Worm (Caenorhabditis elegans) whole organism, L3 larva: Measurements from ENCODE around the gene snb-2.
A peak's percentile ranks its signal among the peaks of the same experiment; 100 is the strongest.

ENCODE experiments used
- R02D3.7 ChIP-seq: fragments of 150-350 bp; optimal IDR thresholded peaks from 2 replicates; lab custom pipeline; 2014; ENCODE audit warnings: missing biosample characterization, missing genetic modification characterization
- ZK546.5 ChIP-seq: sonication (generic microtip); optimal IDR thresholded peaks from 2 replicates; lab custom pipeline; 2017; ENCODE audit warnings: missing biosample characterization, missing genetic modification characterization
- aly-2 ChIP-seq: fragments of 150-350 bp; optimal IDR thresholded peaks from 2 replicates; lab custom pipeline; 2014; ENCODE audit warnings: missing biosample characterization, missing genetic modification characterization
- ama-1 ChIP-seq: fragments of 150-350 bp; optimal IDR thresholded peaks from 2 replicates; lab custom pipeline; 2018
- ceh-16 ChIP-seq: sonication (generic microtip); optimal IDR thresholded peaks from 2 replicates; lab custom pipeline; 2017; ENCODE audit warnings: missing biosample characterization, missing genetic modification characterization
- ceh-28 ChIP-seq: fragments of 150-350 bp; optimal IDR thresholded peaks from 2 replicates; lab custom pipeline; 2014; ENCODE audit warnings: missing biosample characterization, missing genetic modification reagents, missing genetic modification characterization
- ceh-82 ChIP-seq: fragments of 150-350 bp; optimal IDR thresholded peaks from 2 replicates; lab custom pipeline; 2014; ENCODE audit warnings: missing biosample characterization, missing genetic modification characterization
- ceh-9 ChIP-seq: sonication (generic microtip); optimal IDR thresholded peaks from 2 replicates; lab custom pipeline; 2018; ENCODE audit warnings: missing biosample characterization, missing genetic modification characterization
- daf-12 ChIP-seq: fragments of 150-350 bp; optimal IDR thresholded peaks from 2 replicates; lab custom pipeline; 2014; ENCODE audit warnings: missing biosample characterization, missing genetic modification reagents, missing genetic modification characterization
- egl-27 ChIP-seq: sonication (generic microtip); optimal IDR thresholded peaks from 4 replicates; lab custom pipeline; 2017; ENCODE audit warnings: missing biosample characterization, missing genetic modification reagents, missing genetic modification characterization
- egl-5 ChIP-seq: fragments of 150-350 bp; optimal IDR thresholded peaks from 2 replicates; lab custom pipeline; 2017; ENCODE audit warnings: missing biosample characterization, missing genetic modification reagents, missing genetic modification characterization, inconsistent platforms
- elt-1 ChIP-seq: fragments of 150-350 bp; optimal IDR thresholded peaks from 2 replicates; lab custom pipeline; 2014; ENCODE audit warnings: missing biosample characterization, missing genetic modification characterization
- elt-2 ChIP-seq: sonication (generic microtip); optimal IDR thresholded peaks from 2 replicates; lab custom pipeline; 2016; ENCODE audit warnings: missing genetic modification reagents, mild to moderate bottlenecking, missing genetic modification characterization, missing compliant biosample characterization
- elt-3 ChIP-seq, 3 experiments: fragments of 150-350 bp in 1 of 3; sonication (generic microtip) in 2 of 3; optimal IDR thresholded peaks; 2 replicates in 2 of 3; 4 replicates in 1 of 3; lab custom pipeline; 2014 to 2017; ENCODE audit warnings: missing biosample characterization in 3 of 3, missing genetic modification characterization in 3 of 3
- eor-1 ChIP-seq, 2 experiments: fragments of 150-350 bp; optimal IDR thresholded peaks; 2 replicates each; lab custom pipeline; 2014 to 2018; ENCODE audit warnings: missing biosample characterization in 2 of 2, missing genetic modification characterization in 2 of 2
- fkh-10 ChIP-seq: sonication (generic microtip); optimal IDR thresholded peaks from 2 replicates; lab custom pipeline; 2017; ENCODE audit warnings: missing biosample characterization, missing genetic modification reagents, missing genetic modification characterization
- fkh-2 ChIP-seq: fragments of 150-350 bp; optimal IDR thresholded peaks from 2 replicates; lab custom pipeline; 2014; ENCODE audit warnings: missing biosample characterization, missing genetic modification reagents, missing genetic modification characterization
- fos-1 ChIP-seq: fragments of 150-350 bp; optimal IDR thresholded peaks from 2 replicates; lab custom pipeline; 2014; ENCODE audit warnings: missing biosample characterization, missing genetic modification characterization
- hmg-11 ChIP-seq: sonication (generic microtip); optimal IDR thresholded peaks from 2 replicates; lab custom pipeline; 2016; ENCODE audit warnings: missing genetic modification characterization, missing compliant biosample characterization
- jun-1 ChIP-seq: fragments of 150-350 bp; optimal IDR thresholded peaks from 2 replicates; lab custom pipeline; 2014; ENCODE audit warnings: missing biosample characterization, missing genetic modification reagents, missing genetic modification characterization
- lin-15B ChIP-seq: fragments of 150-350 bp; optimal IDR thresholded peaks from 2 replicates; lab custom pipeline; 2014; ENCODE audit warnings: missing biosample characterization, missing genetic modification characterization
- lin-39 ChIP-seq: fragments of 150-350 bp; optimal IDR thresholded peaks from 2 replicates; lab custom pipeline; 2018; ENCODE audit warnings: missing biosample characterization, missing genetic modification reagents, missing genetic modification characterization
- lsy-12 ChIP-seq: sonication (generic microtip); optimal IDR thresholded peaks from 2 replicates; lab custom pipeline; 2016; ENCODE audit warnings: mild to moderate bottlenecking, missing genetic modification characterization, missing compliant biosample characterization
- mdl-1 ChIP-seq: fragments of 150-350 bp; optimal IDR thresholded peaks from 2 replicates; lab custom pipeline; 2014; ENCODE audit warnings: missing biosample characterization, missing genetic modification characterization
- mml-1 ChIP-seq: fragments of 150-350 bp; sonication (generic microtip); optimal IDR thresholded peaks from 3 replicates; lab custom pipeline; 2014; ENCODE audit warnings: missing biosample characterization, missing genetic modification characterization
- nfya-1 ChIP-seq: sonication (generic microtip); optimal IDR thresholded peaks from 2 replicates; lab custom pipeline; 2017; ENCODE audit warnings: missing genetic modification characterization, mild to moderate bottlenecking, missing compliant biosample characterization, antibody characterized with exemption, moderate library complexity; ENCODE audit not compliant: insufficient read depth
- nhr-11 ChIP-seq: fragments of 150-350 bp; optimal IDR thresholded peaks from 2 replicates; lab custom pipeline; 2014; ENCODE audit warnings: missing biosample characterization, missing genetic modification characterization
- nhr-12 ChIP-seq: fragments of 150-350 bp; optimal IDR thresholded peaks from 2 replicates; lab custom pipeline; 2014; ENCODE audit warnings: missing biosample characterization, missing genetic modification characterization
- nhr-23 ChIP-seq: fragments of 150-350 bp; optimal IDR thresholded peaks from 2 replicates; lab custom pipeline; 2014; ENCODE audit warnings: missing biosample characterization, missing genetic modification reagents, missing genetic modification characterization
- nhr-237 ChIP-seq: fragments of 150-350 bp; optimal IDR thresholded peaks from 2 replicates; lab custom pipeline; 2014; ENCODE audit warnings: missing biosample characterization, missing genetic modification characterization
- nhr-25 ChIP-seq: sonication (generic microtip); optimal IDR thresholded peaks from 2 replicates; lab custom pipeline; 2017; ENCODE audit warnings: missing biosample characterization, missing genetic modification characterization
- nhr-28 ChIP-seq: fragments of 150-350 bp; optimal IDR thresholded peaks from 2 replicates; lab custom pipeline; 2014; ENCODE audit warnings: missing biosample characterization, missing genetic modification characterization
- nhr-43 ChIP-seq: sonication (generic microtip); optimal IDR thresholded peaks from 2 replicates; lab custom pipeline; 2016; ENCODE audit warnings: mild to moderate bottlenecking, missing genetic modification characterization, missing compliant biosample characterization; ENCODE audit not compliant: poor library complexity, severe bottlenecking
- nhr-67 ChIP-seq: fragments of 150-350 bp; optimal IDR thresholded peaks from 2 replicates; lab custom pipeline; 2014; ENCODE audit warnings: missing biosample characterization, missing genetic modification characterization
- nhr-76 ChIP-seq: fragments of 150-350 bp; sonication (generic microtip); optimal IDR thresholded peaks from 5 replicates; lab custom pipeline; 2014; ENCODE audit warnings: missing biosample characterization, missing genetic modification characterization
- nhr-77 ChIP-seq: fragments of 150-350 bp; optimal IDR thresholded peaks from 2 replicates; lab custom pipeline; 2014; ENCODE audit warnings: missing biosample characterization, missing genetic modification characterization
- pha-4 ChIP-seq: fragments of 150-350 bp; optimal IDR thresholded peaks from 2 replicates; lab custom pipeline; 2014; ENCODE audit warnings: missing biosample characterization, missing genetic modification reagents, missing genetic modification characterization
- pqm-1 ChIP-seq: fragments of 150-350 bp; optimal IDR thresholded peaks from 2 replicates; lab custom pipeline; 2017; ENCODE audit warnings: missing biosample characterization, missing genetic modification characterization, inconsistent platforms
- sea-2 ChIP-seq: fragments of 150-350 bp; sonication (generic microtip); optimal IDR thresholded peaks from 4 replicates; lab custom pipeline; 2014; ENCODE audit warnings: missing biosample characterization, missing genetic modification reagents, missing genetic modification characterization
- skn-1 ChIP-seq: fragments of 150-350 bp; optimal IDR thresholded peaks from 2 replicates; lab custom pipeline; 2014; ENCODE audit warnings: missing biosample characterization, missing genetic modification characterization
- snpc-4 ChIP-seq: fragments of 150-350 bp; optimal IDR thresholded peaks from 2 replicates; lab custom pipeline; 2014; ENCODE audit warnings: missing biosample characterization, missing genetic modification characterization
- tbx-2 ChIP-seq: sonication (generic microtip); optimal IDR thresholded peaks from 2 replicates; lab custom pipeline; 2016; ENCODE audit warnings: mild to moderate bottlenecking, missing genetic modification characterization, missing compliant biosample characterization
- unc-39 ChIP-seq: sonication (generic microtip); optimal IDR thresholded peaks from 4 replicates; lab custom pipeline; 2017; ENCODE audit warnings: missing biosample characterization, missing genetic modification characterization
- unc-62 ChIP-seq: fragments of 150-350 bp; sonication (generic microtip); optimal IDR thresholded peaks from 4 replicates; lab custom pipeline; 2014; ENCODE audit warnings: missing biosample characterization, missing genetic modification reagents, missing genetic modification characterization
- zag-1 ChIP-seq: fragments of 150-350 bp; optimal IDR thresholded peaks from 2 replicates; lab custom pipeline; 2014; ENCODE audit warnings: missing biosample characterization, missing genetic modification characterization
- ztf-11 ChIP-seq: fragments of 150-350 bp; optimal IDR thresholded peaks from 2 replicates; lab custom pipeline; 2014; ENCODE audit warnings: missing biosample characterization, missing genetic modification characterization
- ztf-4 ChIP-seq: fragments of 150-350 bp; optimal IDR thresholded peaks from 2 replicates; lab custom pipeline; 2014; ENCODE audit warnings: missing biosample characterization, missing genetic modification characterization

Gene snb-2

ce11 chrV:12305677-12306076, 40.0 kb downstream of the snb-2 start:
- TF ChIP-seq ceh-16 (tag; lab: Kevin White, UChicago) (no peak), nfya-1 (tag; lab: Kevin White, UChicago) (no peak), fkh-2 (tag; lab: Kevin White, UChicago) (no peak), pqm-1 (tag; lab: Kevin White, UChicago) (no peak), egl-27 (tag; lab: Kevin White, UChicago) (no peak), nhr-12 (tag; lab: Kevin White, UChicago) (no peak), mdl-1 (tag; lab: Kevin White, UChicago) (no peak), nhr-237 (tag; lab: Kevin White, UChicago) (no peak), nhr-23 (tag; lab: Kevin White, UChicago) (no peak), nhr-28 (no peak), ceh-82 (tag; lab: Kevin White, UChicago) (no peak), mml-1 (tag; lab: Kevin White, UChicago) (no peak), ztf-11 (no peak), snpc-4 (tag; lab: Kevin White, UChicago) (no peak), elt-1 (no peak), lsy-12 (tag; lab: Kevin White, UChicago) (no peak)

DNA sequence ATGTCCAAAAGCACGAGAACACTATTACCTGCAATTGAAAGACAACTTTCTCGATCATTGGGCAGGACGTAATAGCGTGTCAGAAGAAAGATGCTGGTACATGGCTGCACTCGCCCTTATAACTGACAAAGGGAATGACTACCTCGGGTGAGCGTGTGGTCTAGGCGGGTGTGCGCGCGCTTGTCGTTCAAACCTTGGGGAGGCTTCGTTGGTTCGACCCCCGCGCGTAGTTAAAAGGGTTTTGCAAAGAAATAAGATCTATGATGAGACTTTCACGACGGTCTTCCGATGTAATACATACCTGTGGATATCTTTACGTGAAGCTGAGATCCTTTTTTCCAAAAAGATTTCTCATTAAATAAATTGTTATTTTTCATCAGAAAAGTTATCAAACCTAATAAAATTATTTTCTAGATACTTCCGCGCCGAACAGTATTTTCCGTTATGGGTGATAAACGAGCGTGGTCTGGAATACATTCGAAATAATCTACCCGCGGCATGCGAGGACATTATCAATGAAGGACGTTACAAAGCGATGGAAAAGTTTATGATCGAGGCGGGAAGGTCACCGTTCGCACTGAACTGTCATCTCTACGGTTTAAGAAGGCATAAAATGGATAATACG, 42.1 kb downstream of the snb-2 start:
- TF ChIP-seq nhr-76: peak; percentile 79
- TF ChIP-seq nhr-25 (tag; lab: Kevin White, UChicago): peak; percentile 70
- TF ChIP-seq mdl-1 (tag; lab: Kevin White, UChicago): no peak
- peak; percentile 94 for TF ChIP-seq ceh-82 (tag; lab: Kevin White, UChicago)
- TF ChIP-seq nhr-77 (tag; lab: Kevin White, UChicago): peak; percentile 75
- peak; percentile 5 for TF ChIP-seq mml-1 (tag; lab: Kevin White, UChicago)
- peak; percentile 63 for TF ChIP-seq elt-2 (tag; lab: Kevin White, UChicago)
- TF ChIP-seq elt-3 (tag; optimal IDR thresholded peaks at IDR 0.05; lab: Kevin White, UChicago): peak in 2 of 3 experiments; percentile 28 to 77
- TF ChIP-seq nhr-237 (tag; lab: Kevin White, UChicago): no peak
- TF ChIP-seq egl-27 (tag; lab: Kevin White, UChicago): peak; percentile 1
- TF ChIP-seq jun-1 (tag; lab: Kevin White, UChicago): peak; percentile 66
- TF ChIP-seq ceh-28 (tag; lab: Kevin White, UChicago): peak; percentile 46
- peak; percentile 6 for TF ChIP-seq nhr-67
- no peak for TF ChIP-seq unc-39 (tag; lab: Kevin White, UChicago)
- peak; percentile 5 for TF ChIP-seq sea-2 (GFP tag; lab: Kevin White, UChicago)
- peak; percentile 35 for TF ChIP-seq lin-15B (tag; lab: Kevin White, UChicago)
- peak; percentile 37 for TF ChIP-seq ceh-16 (tag; lab: Kevin White, UChicago)
- peak; percentile 82 for TF ChIP-seq aly-2 (tag; lab: Kevin White, UChicago)
- no peak for TF ChIP-seq daf-12 (tag; lab: Kevin White, UChicago)
- TF ChIP-seq eor-1 (tag; optimal IDR thresholded peaks at IDR 0.05; lab: Kevin White, UChicago): no peak
- peak; percentile 100 for TF ChIP-seq hmg-11 (tag; lab: Kevin White, UChicago)
- TF ChIP-seq nhr-11 (tag; lab: Kevin White, UChicago): peak; percentile 26
- TF ChIP-seq nhr-43 (tag; lab: Kevin White, UChicago): peak; percentile 97
- peak; percentile 56 for TF ChIP-seq nhr-28
- peak; percentile 71 for TF ChIP-seq ztf-4
- peak; percentile 75 for TF ChIP-seq pha-4
- no peak for TF ChIP-seq fos-1 (tag; lab: Kevin White, UChicago)
- TF ChIP-seq nhr-12 (tag; lab: Kevin White, UChicago): peak; percentile 4
- no peak for TF ChIP-seq ceh-9 (tag; lab: Kevin White, UChicago)
- peak; percentile 89 for TF ChIP-seq lin-39
- peak; percentile 94 for TF ChIP-seq lsy-12 (tag; lab: Kevin White, UChicago)
- peak; percentile 45 for TF ChIP-seq fkh-10 (GFP tag; lab: Kevin White, UChicago)
- peak; percentile 95 for TF ChIP-seq tbx-2
- peak; percentile 67 for TF ChIP-seq zag-1
- peak; percentile 7 for TF ChIP-seq ZK546.5
- TF ChIP-seq pqm-1 (tag; lab: Kevin White, UChicago): peak; percentile 19
- TF ChIP-seq elt-1: peak; percentile 16
- TF ChIP-seq nfya-1 (tag; lab: Kevin White, UChicago): peak; percentile 70
- peak; percentile 70 for TF ChIP-seq nhr-23 (tag; lab: Kevin White, UChicago)
- TF ChIP-seq ama-1 (lab: Kevin White, UChicago): peak; percentile 88
- TF ChIP-seq snpc-4 (tag; lab: Kevin White, UChicago): no peak
- peak; percentile 80 for TF ChIP-seq skn-1 (tag; lab: Kevin White, UChicago)
- TF ChIP-seq fkh-2 (tag; lab: Kevin White, UChicago): no peak
- peak; percentile 42 for TF ChIP-seq ztf-11
- peak; percentile 58 for TF ChIP-seq egl-5 (tag; lab: Kevin White, UChicago)
- TF ChIP-seq R02D3.7: peak; percentile 69
- TF ChIP-seq unc-62 (GFP tag; lab: Kevin White, UChicago): peak; percentile 13
